Worm (Caenorhabditis elegans): ENCODE data around the gene R03H10.1.

DNA sequence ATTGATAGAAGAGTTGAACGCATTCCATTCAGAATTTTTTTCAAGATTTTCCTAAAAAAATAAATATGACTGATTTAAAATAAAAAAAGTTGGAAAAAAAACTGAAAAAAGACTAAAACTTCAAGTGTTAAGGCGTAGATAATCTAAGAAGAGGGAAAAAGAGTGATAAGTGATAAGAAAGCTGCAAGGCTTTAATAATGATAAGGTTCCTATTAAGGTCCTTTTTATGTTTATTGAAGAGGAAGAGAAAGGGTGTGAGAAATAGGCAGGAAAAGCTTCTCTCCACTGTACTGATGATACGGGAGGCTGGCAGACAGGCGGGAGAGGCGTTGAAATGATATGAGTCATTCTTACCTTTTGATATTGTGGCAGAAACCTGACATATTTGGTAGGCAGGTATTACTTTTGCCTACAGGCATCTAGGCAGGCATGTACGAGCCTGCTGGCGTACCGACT is 23.7 kb downstream of the R03H10.1 start, which contains the start of gene mth-1:
- TF ChIP-seq ztf-16 (tag; optimal IDR thresholded peaks at IDR 0.05): no peak
- TF ChIP-seq rnt-1 (tag; optimal IDR thresholded peaks at IDR 0.05): no peak
- no peak for TF ChIP-seq Y22D7AL.16 (tag; optimal IDR thresholded peaks at IDR 0.05)
- no peak for TF ChIP-seq dmd-4 (tag; optimal IDR thresholded peaks at IDR 0.05; ENCODE audit: borderline replicate concordance)
- no peak for TF ChIP-seq ama-1 (optimal IDR thresholded peaks at IDR 0.05)
- TF ChIP-seq lim-6 (tag; optimal IDR thresholded peaks at IDR 0.05): no peak
- TF ChIP-seq hlh-30 (tag; optimal IDR thresholded peaks at IDR 0.05; ENCODE audit: insufficient read depth): no peak
- no peak for TF ChIP-seq ceh-31 (tag; optimal IDR thresholded peaks at IDR 0.05)
